Worm (Caenorhabditis elegans) whole organism, young adult: ENCODE data around the gene osta-3.

ENCODE experiments used
- B0261.1 ChIP-seq: sonication (generic microtip); optimal IDR thresholded peaks from 2 replicates; lab custom pipeline; 2016; ENCODE audit warnings: mild to moderate bottlenecking, missing genetic modification characterization, moderate library complexity, missing compliant biosample characterization
- C06A6.2 ChIP-seq: fragments of 200-800 bp; sonication (Bioruptor generic); conservative IDR thresholded peaks from 2 replicates; pipeline ENCODE4 v1.3.6; 2022; ENCODE audit warnings: missing genetic modification characterization, missing compliant biosample characterization
- D2030.7 ChIP-seq: fragments of 200-800 bp; sonication (Bioruptor generic); IDR thresholded peaks from 2 replicates; pipeline ENCODE4 v1.3.6; 2022; ENCODE audit warnings: missing genetic modification reagents, missing genetic modification characterization, missing compliant biosample characterization
- F22D6.2 ChIP-seq: sonication (generic microtip); optimal IDR thresholded peaks from 2 replicates; lab custom pipeline; 2016; ENCODE audit warnings: mild to moderate bottlenecking, missing genetic modification characterization, missing compliant biosample characterization
- F57A8.1 ChIP-seq: fragments of 200-800 bp; sonication (Bioruptor generic); optimal IDR thresholded peaks from 2 replicates; lab custom pipeline; 2018; ENCODE audit warnings: mild to moderate bottlenecking, missing genetic modification characterization, moderate library complexity, missing compliant biosample characterization
- T07F8.4 ChIP-seq: sonication (generic microtip); optimal IDR thresholded peaks from 2 replicates; lab custom pipeline; 2016; ENCODE audit warnings: mild to moderate bottlenecking, missing genetic modification characterization, moderate library complexity, missing compliant biosample characterization
- akir-1 ChIP-seq: fragments of 200-800 bp; sonication (Bioruptor generic); optimal IDR thresholded peaks from 2 replicates; lab custom pipeline; 2018; ENCODE audit warnings: mild to moderate bottlenecking, missing genetic modification characterization, moderate library complexity, missing compliant biosample characterization
- cebp-1 ChIP-seq, 2 experiments: fragments of 200-800 bp in 1 of 2; sonication (Bioruptor generic) in 1 of 2; sonication (generic microtip) in 1 of 2; IDR thresholded peaks in 1 of 2; optimal IDR thresholded peaks in 1 of 2; 2 replicates each; pipeline versions ENCODE4 v1.3.6 to Lab custom; 2017 to 2022; ENCODE audit warnings: missing compliant biosample characterization in 2 of 2, missing genetic modification characterization in 2 of 2, mild to moderate bottlenecking in 1 of 2, missing genetic modification reagents in 1 of 2, moderate library complexity in 1 of 2
- ceh-27 ChIP-seq: fragments of 200-800 bp; sonication (Bioruptor generic); optimal IDR thresholded peaks from 2 replicates; lab custom pipeline; 2018; ENCODE audit warnings: mild to moderate bottlenecking, missing genetic modification characterization, moderate library complexity, missing compliant biosample characterization
- ceh-91 ChIP-seq: fragments of 200-800 bp; sonication (Bioruptor generic); IDR thresholded peaks from 2 replicates; pipeline ENCODE4 v1.3.6; 2022; ENCODE audit warnings: missing genetic modification reagents, missing genetic modification characterization, missing compliant biosample characterization
- dpl-1 ChIP-seq: fragments of 150-350 bp; optimal IDR thresholded peaks from 2 replicates; lab custom pipeline; 2014; ENCODE audit warnings: missing biosample characterization, missing genetic modification reagents, missing genetic modification characterization
- egl-18 ChIP-seq: fragments of 200-800 bp; sonication (Bioruptor generic); IDR thresholded peaks from 2 replicates; pipeline ENCODE4 v1.3.6; 2022; ENCODE audit warnings: missing genetic modification reagents, missing genetic modification characterization, missing compliant biosample characterization
- ekl-4 ChIP-seq: fragments of 200-800 bp; sonication (Bioruptor generic); IDR thresholded peaks from 2 replicates; pipeline ENCODE4 v1.3.6; 2022; ENCODE audit warnings: missing genetic modification reagents, missing genetic modification characterization, missing compliant biosample characterization
- fkh-3 ChIP-seq: sonication (generic microtip); optimal IDR thresholded peaks from 2 replicates; lab custom pipeline; 2016; ENCODE audit warnings: mild to moderate bottlenecking, missing genetic modification characterization, missing compliant biosample characterization
- gei-17 ChIP-seq: fragments of 200-800 bp; sonication (Bioruptor generic); optimal IDR thresholded peaks from 2 replicates; lab custom pipeline; 2018; ENCODE audit warnings: mild to moderate bottlenecking, missing genetic modification characterization, missing compliant biosample characterization
- him-1 ChIP-seq: sonication (generic microtip); optimal IDR thresholded peaks from 2 replicates; lab custom pipeline; 2016; ENCODE audit warnings: missing genotype, missing genetic modification reagents, missing genetic modification characterization, missing compliant biosample characterization
- hmg-1.2 ChIP-seq: fragments of 200-800 bp; sonication (Bioruptor generic); IDR thresholded peaks from 2 replicates; pipeline ENCODE4 v1.3.6; 2022; ENCODE audit warnings: missing genetic modification reagents, missing genetic modification characterization, missing compliant biosample characterization
- lag-1 ChIP-seq: fragments of 200-800 bp; sonication (Bioruptor generic); IDR thresholded peaks from 2 replicates; pipeline ENCODE4 v1.3.6; 2022; ENCODE audit warnings: missing genetic modification reagents, missing genetic modification characterization, missing compliant biosample characterization
- let-607 ChIP-seq, 2 experiments: fragments of 200-800 bp in 1 of 2; sonication (Bioruptor generic) in 1 of 2; sonication (generic microtip) in 1 of 2; optimal IDR thresholded peaks; 2 replicates each; lab custom pipeline; 2016 to 2018; ENCODE audit warnings: mild to moderate bottlenecking in 2 of 2, missing compliant biosample characterization in 2 of 2, missing genetic modification characterization in 2 of 2, moderate library complexity in 2 of 2, missing genotype in 1 of 2
- lin-26 ChIP-seq: fragments of 200-800 bp; sonication (Bioruptor generic); IDR thresholded peaks from 2 replicates; pipeline ENCODE4 v1.3.6; 2022; ENCODE audit warnings: missing genetic modification reagents, missing genetic modification characterization, missing compliant biosample characterization
- lin-35 ChIP-seq, 3 experiments: fragments of 150-350 bp in 2 of 3; sonication (generic microtip) in 1 of 3; optimal IDR thresholded peaks; 2 replicates each; lab custom pipeline; 2014 to 2018; ENCODE audit warnings: missing biosample characterization in 3 of 3, missing genetic modification characterization in 3 of 3, missing genetic modification reagents in 3 of 3
- lin-40 ChIP-seq: sonication (generic microtip); optimal IDR thresholded peaks from 2 replicates; lab custom pipeline; 2016; ENCODE audit warnings: missing genetic modification characterization, mild to moderate bottlenecking, missing compliant biosample characterization, missing genotype, missing genetic modification reagents
- lsl-1 ChIP-seq: fragments of 200-800 bp; sonication (Bioruptor generic); optimal IDR thresholded peaks from 2 replicates; lab custom pipeline; 2018; ENCODE audit warnings: mild to moderate bottlenecking, missing genetic modification characterization, moderate library complexity, missing compliant biosample characterization
- lsy-27 ChIP-seq: sonication (generic microtip); optimal IDR thresholded peaks from 2 replicates; lab custom pipeline; 2017; ENCODE audit warnings: missing genetic modification characterization, mild to moderate bottlenecking, missing compliant biosample characterization, antibody characterized with exemption, missing genotype, borderline replicate concordance; ENCODE audit not compliant: insufficient read depth
- madf-3 ChIP-seq: fragments of 200-800 bp; sonication (Bioruptor generic); IDR thresholded peaks from 2 replicates; pipeline ENCODE4 v1.3.6; 2022; ENCODE audit warnings: missing genetic modification reagents, missing genetic modification characterization, missing compliant biosample characterization
- madf-6 ChIP-seq: fragments of 200-800 bp; sonication (Bioruptor generic); IDR thresholded peaks from 2 replicates; pipeline ENCODE4 v1.3.6; 2022; ENCODE audit warnings: missing genetic modification reagents, missing genetic modification characterization, missing compliant biosample characterization
- madf-8 ChIP-seq: fragments of 200-800 bp; sonication (Bioruptor generic); conservative IDR thresholded peaks from 2 replicates; pipeline ENCODE4 v1.3.6; 2022; ENCODE audit warnings: missing genetic modification reagents, missing genetic modification characterization, missing compliant biosample characterization
- mcd-1 ChIP-seq: fragments of 200-800 bp; sonication (Bioruptor generic); IDR thresholded peaks from 2 replicates; pipeline ENCODE4 v1.3.6; 2022; ENCODE audit warnings: missing genetic modification reagents, missing genetic modification characterization, missing compliant biosample characterization
- mel-28 ChIP-seq: sonication (generic microtip); optimal IDR thresholded peaks from 2 replicates; lab custom pipeline; 2016; ENCODE audit warnings: borderline replicate concordance, mild to moderate bottlenecking, missing genetic modification characterization, missing compliant biosample characterization
- nfya-1 ChIP-seq: sonication (generic microtip); optimal IDR thresholded peaks from 2 replicates; lab custom pipeline; 2017; ENCODE audit warnings: antibody characterized with exemption, missing compliant biosample characterization, missing genetic modification characterization, borderline replicate concordance; ENCODE audit not compliant: insufficient read depth
- nhr-179 ChIP-seq: sonication (generic microtip); optimal IDR thresholded peaks from 2 replicates; lab custom pipeline; 2016; ENCODE audit warnings: mild to moderate bottlenecking, missing genetic modification characterization, missing compliant biosample characterization
- nhr-90 ChIP-seq: sonication (generic microtip); optimal IDR thresholded peaks from 2 replicates; lab custom pipeline; 2016; ENCODE audit warnings: missing genotype, mild to moderate bottlenecking, missing genetic modification characterization, missing compliant biosample characterization
- pbrm-1 ChIP-seq: fragments of 200-800 bp; sonication (Bioruptor generic); IDR thresholded peaks from 2 replicates; pipeline ENCODE4 v1.3.6; 2022; ENCODE audit warnings: missing genetic modification reagents, missing genetic modification characterization, missing compliant biosample characterization
- rpc-1 ChIP-seq, 2 experiments: fragments of 150-350 bp in 1 of 2; sonication (generic microtip) in 1 of 2; optimal IDR thresholded peaks; 2 replicates each; lab custom pipeline; 2014 to 2018; ENCODE audit warnings: missing biosample characterization in 1 of 2, missing genetic modification characterization in 1 of 2, missing genetic modification reagents in 1 of 2, missing genotype in 1 of 2
- snpc-3.4 ChIP-seq: sonication (generic microtip); optimal IDR thresholded peaks from 2 replicates; lab custom pipeline; 2017; ENCODE audit warnings: missing genetic modification characterization, mild to moderate bottlenecking, missing compliant biosample characterization, antibody characterized with exemption, moderate library complexity, missing genotype, missing genetic modification reagents
- snpc-4 ChIP-seq, 5 experiments: fragments of 150-350 bp in 1 of 5; sonication (generic microtip) in 4 of 5; optimal IDR thresholded peaks; 2 replicates each; lab custom pipeline; 2014 to 2018; ENCODE audit warnings: missing genetic modification characterization in 5 of 5, missing biosample characterization in 3 of 5, antibody characterized with exemption in 2 of 5, mild to moderate bottlenecking in 2 of 5, missing compliant biosample characterization in 2 of 5, missing genotype in 2 of 5, moderate library complexity in 2 of 5, missing genetic modification reagents in 1 of 5
- somi-1 ChIP-seq: fragments of 200-800 bp; sonication (Bioruptor generic); optimal IDR thresholded peaks from 2 replicates; lab custom pipeline; 2018; ENCODE audit warnings: mild to moderate bottlenecking, missing genetic modification characterization, missing compliant biosample characterization
- tbp1 ChIP-seq: fragments of 200-800 bp; sonication (Bioruptor generic); optimal IDR thresholded peaks from 2 replicates; lab custom pipeline; 2018; ENCODE audit warnings: mild to moderate bottlenecking, missing genetic modification characterization, missing compliant biosample characterization
- unc-130 ChIP-seq: sonication (generic microtip); optimal IDR thresholded peaks from 2 replicates; lab custom pipeline; 2016; ENCODE audit warnings: missing genetic modification reagents, missing genetic modification characterization, missing compliant biosample characterization
- xnd-1 ChIP-seq: sonication (generic microtip); optimal IDR thresholded peaks from 2 replicates; lab custom pipeline; 2016; ENCODE audit warnings: missing genotype, missing genetic modification reagents, missing genetic modification characterization, missing compliant biosample characterization
- zfh-2 ChIP-seq: fragments of 200-800 bp; sonication (Bioruptor generic); conservative IDR thresholded peaks from 2 replicates; pipeline ENCODE4 v1.3.6; 2022; ENCODE audit warnings: missing genetic modification reagents, missing genetic modification characterization, missing compliant biosample characterization
- ztf-26 ChIP-seq: sonication (generic microtip); optimal IDR thresholded peaks from 2 replicates; lab custom pipeline; 2017; ENCODE audit warnings: missing genetic modification characterization, missing compliant biosample characterization

The osta-3 gene

ce11 chrII:14799367-14799766, 13.0 kb upstream of the osta-3 start:
- TF ChIP-seq ztf-26, result no peak
- no peak for TF ChIP-seq nhr-179
- TF ChIP-seq lin-26 (GFP tag; lab: Robert Waterston, UW), result no peak
- no peak for TF ChIP-seq gei-17 (GFP tag; lab: Kevin White, UChicago)
- peak; percentile 56 for TF ChIP-seq zfh-2 (GFP tag; lab: Robert Waterston, UW)
- TF ChIP-seq nfya-1 (tag; lab: Kevin White, UChicago), result no peak
- 0 out of 2 replicates have a peak, but pooled peaks have one; percentile 16 for TF ChIP-seq madf-6 (GFP tag; lab: Robert Waterston, UW)
- TF ChIP-seq pbrm-1 (GFP tag; lab: Robert Waterston, UW), result no peak

- TF ChIP-seq let-607 (tag; optimal IDR thresholded peaks at IDR 0.05; lab: Kevin White, UChicago), result peak in 1 of 2 experiments; percentile 55
- TF ChIP-seq B0261.1 (tag; lab: Kevin White, UChicago), result peak; percentile 62
- TF ChIP-seq unc-130 (GFP tag; lab: Kevin White, UChicago), result no peak
- peak; percentile 70; the same call in 1 of the 2 replicates for TF ChIP-seq egl-18
- TF ChIP-seq ceh-91 (GFP tag; lab: Robert Waterston, UW), result no peak
- no peak for TF ChIP-seq T07F8.4 (tag; lab: Kevin White, UChicago)
- TF ChIP-seq xnd-1 (tag; lab: Kevin White, UChicago), result peak; percentile 91
- TF ChIP-seq lsl-1, result peak; percentile 87
- no peak for TF ChIP-seq F22D6.2
- TF ChIP-seq ekl-4 (GFP tag; lab: Robert Waterston, UW), result 0 out of 2 replicates have a peak, but pooled peaks have one; percentile 53
- peak; percentile 68 for TF ChIP-seq cebp-1 (GFP tag; IDR thresholded peaks at IDR 0.05; lab: Robert Waterston, UW)
- TF ChIP-seq cebp-1 (tag; optimal IDR thresholded peaks at IDR 0.05; lab: Kevin White, UChicago), result peak; percentile 85
- TF ChIP-seq akir-1 (GFP tag; lab: Kevin White, UChicago), result no peak
- no peak for TF ChIP-seq snpc-3.4 (tag; lab: Kevin White, UChicago)
- 0 out of 2 replicates have a peak, but pooled peaks have one; percentile 34 for TF ChIP-seq pbrm-1 (GFP tag; lab: Robert Waterston, UW)
- TF ChIP-seq dpl-1, result no peak
- TF ChIP-seq nhr-90, result no peak
- TF ChIP-seq F57A8.1, result no peak
- peak; percentile 78 for TF ChIP-seq tbp1 (GFP tag; lab: Kevin White, UChicago)
- peak in 1 of 3 experiments; percentile 61 for TF ChIP-seq lin-35 (GFP tag; optimal IDR thresholded peaks at IDR 0.05; lab: Kevin White, UChicago)
- peak; percentile 36 for TF ChIP-seq ztf-26
- peak; percentile 83 for TF ChIP-seq madf-6 (GFP tag; lab: Robert Waterston, UW)
- peak; percentile 57 for TF ChIP-seq rpc-1 (optimal IDR thresholded peaks at IDR 0.05; lab: Kevin White, UChicago)
- peak; percentile 48 for TF ChIP-seq rpc-1 (tag; optimal IDR thresholded peaks at IDR 0.05; lab: Kevin White, UChicago)
- TF ChIP-seq ceh-27 (GFP tag; lab: Kevin White, UChicago), result peak; percentile 29
- peak; percentile 69 for TF ChIP-seq lin-40
- TF ChIP-seq somi-1 (GFP tag; lab: Kevin White, UChicago), result no peak
- TF ChIP-seq zfh-2 (GFP tag; lab: Robert Waterston, UW), result 0 out of 2 replicates have a peak, but pooled peaks have one; percentile 31
- peak; percentile 95 for TF ChIP-seq snpc-4 (GFP tag; optimal IDR thresholded peaks at IDR 0.05; lab: Kevin White, UChicago)
- TF ChIP-seq snpc-4 (tag; optimal IDR thresholded peaks at IDR 0.05; lab: Kevin White, UChicago), result peak; percentile 94 to 98 (median 98)
- no peak for TF ChIP-seq lag-1 (GFP tag; lab: Robert Waterston, UW)
- no peak for TF ChIP-seq mel-28
- TF ChIP-seq madf-8 (GFP tag; lab: Robert Waterston, UW), result peak; percentile 72
- TF ChIP-seq C06A6.2 (GFP tag; lab: Robert Waterston, UW), result 0 out of 2 replicates have a peak, but pooled peaks have one; percentile 32
- no peak for TF ChIP-seq fkh-3
- TF ChIP-seq mcd-1 (GFP tag; lab: Robert Waterston, UW), result peak; percentile 85
- peak; percentile 43; the same call in 1 of the 2 replicates for TF ChIP-seq hmg-1.2 (GFP tag; lab: Robert Waterston, UW)
- peak; percentile 49 for TF ChIP-seq him-1 (tag; lab: Kevin White, UChicago)
- TF ChIP-seq madf-3 (GFP tag; lab: Robert Waterston, UW), result 0 out of 2 replicates have a peak, but pooled peaks have one; percentile 20
- TF ChIP-seq lsy-27 (tag; lab: Kevin White, UChicago), result no peak
- peak; percentile 52; the same call in 1 of the 2 replicates for TF ChIP-seq D2030.7 (GFP tag; lab: Robert Waterston, UW)
Measured at ce11 chrII:14801086-14801531, 11.2 kb upstream of the osta-3 start.
